Fruit fly (Drosophila melanogaster): ENCODE results near the gene Ibf2.

Ibf2 gene

DNA sequence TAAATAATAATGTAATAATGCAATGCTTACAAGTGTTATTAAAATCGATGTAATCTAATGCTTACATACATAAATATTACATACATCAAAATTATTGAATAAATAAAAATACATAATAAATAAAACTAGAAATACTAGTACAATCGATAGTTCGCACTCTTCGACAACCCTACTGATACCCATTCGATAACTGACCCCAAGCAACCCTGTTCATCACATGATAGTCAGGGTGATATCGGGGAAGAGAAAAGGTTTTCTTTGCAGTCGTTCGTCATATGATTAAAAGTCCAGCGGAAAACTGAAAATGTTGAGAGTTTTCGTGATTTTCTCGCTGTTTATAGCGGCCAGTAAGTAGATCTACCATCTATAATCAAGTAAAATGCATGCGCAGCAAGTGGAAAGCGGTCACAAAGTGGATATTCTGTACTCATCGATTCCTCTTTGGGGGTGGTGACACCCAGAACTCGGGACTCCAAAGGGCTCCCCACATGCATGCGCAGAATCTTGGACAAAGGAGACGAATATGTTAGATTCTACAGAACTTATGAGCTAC, 2.2 kb upstream of the Ibf2 start, which contains the start of gene ATP6AP2 (continued):
- TF ChIP-seq fd3F (GFP tag; optimal IDR thresholded peaks at IDR 0.05) (peak; percentile 32), sna (GFP tag; IDR thresholded peaks at IDR 0.05; ENCODE audit: partially characterized antibody) (peak; percentile 63), CG17912 (GFP tag; optimal IDR thresholded peaks at IDR 0.05) (peak; percentile 74), HmgZ (tag; optimal IDR thresholded peaks at IDR 0.05) (peak; percentile 80), D19A (tag; optimal IDR thresholded peaks at IDR 0.05) (no peak), CG13775 (GFP tag; optimal IDR thresholded peaks at IDR 0.05) (peak; percentile 29), H2.0 (GFP tag; IDR thresholded peaks at IDR 0.05) (peak; percentile 36; the same call in 1 of the 2 replicates), CG14441 (GFP tag; IDR thresholded peaks at IDR 0.05) (no peak), CG2202 (tag; optimal IDR thresholded peaks at IDR 0.05) (peak; percentile 54), psq (GFP tag; optimal IDR thresholded peaks at IDR 0.05) (no peak), Mes4 (GFP tag; optimal IDR thresholded peaks at IDR 0.05) (no peak), dm (GFP tag; optimal IDR thresholded peaks at IDR 0.05) (peak; percentile 32), sc (optimal IDR thresholded peaks at IDR 0.05) (no peak), sc (GFP tag; optimal IDR thresholded peaks at IDR 0.05) (no peak), Lim3 (GFP tag; IDR thresholded peaks at IDR 0.05) (no peak), fd96Cb (tag; optimal IDR thresholded peaks at IDR 0.05) (peak; percentile 6), CG1233 (GFP tag; optimal IDR thresholded peaks at IDR 0.05) (peak; percentile 2), CG5953 (GFP tag; IDR thresholded peaks at IDR 0.05) (0 out of 2 replicates have a peak, but pooled peaks have one; percentile 28), ewg (GFP tag; optimal IDR thresholded peaks at IDR 0.05) (peak; percentile 52), dmrt11E (tag; optimal IDR thresholded peaks at IDR 0.05) (peak; percentile 29), chinmo (GFP tag; IDR thresholded peaks at IDR 0.05; ENCODE audit: partially characterized antibody) (0 out of 4 replicates have a peak, but pooled peaks have one; percentile 55), tin (GFP tag; optimal IDR thresholded peaks at IDR 0.05) (peak; percentile 58), eyg (GFP tag; optimal IDR thresholded peaks at IDR 0.05) (no peak), CG14710 (tag; optimal IDR thresholded peaks at IDR 0.05) (peak; percentile 82), Dll (GFP tag; IDR thresholded peaks at IDR 0.05; ENCODE audit: partially characterized antibody) (peak; percentile 78; the same call in 3 of the 4 replicates), CG14860 (GFP tag; IDR thresholded peaks at IDR 0.05; ENCODE audit: partially characterized antibody) (peak; percentile 76; the same call in 2 of the 3 replicates), phol (tag; optimal IDR thresholded peaks at IDR 0.05) (peak; percentile 69), Bgb (GFP tag; IDR thresholded peaks at IDR 0.05; ENCODE audit: partially characterized antibody) (peak; percentile 86), dysf (GFP tag; IDR thresholded peaks at IDR 0.05) (peak; percentile 64; the same call in 2 of the 3 replicates), gsb-n (tag; optimal IDR thresholded peaks at IDR 0.05) (no peak), jigr1 (GFP tag; IDR thresholded peaks at IDR 0.05) (no peak), CG13624 (GFP tag; optimal IDR thresholded peaks at IDR 0.05) (peak; percentile 6), Camta (GFP tag; optimal IDR thresholded peaks at IDR 0.05) (no peak), salm (tag; optimal IDR thresholded peaks at IDR 0.05) (peak; percentile 50), shn (GFP tag; optimal IDR thresholded peaks at IDR 0.05) (no peak), pan (optimal IDR thresholded peaks at IDR 0.05) (no peak), pan (GFP tag; optimal IDR thresholded peaks at IDR 0.05 in 1 of 2, IDR thresholded peaks at IDR 0.05 in 1 of 2) (peak in 1 of 2 experiments; percentile 66), CG2120 (GFP tag; optimal IDR thresholded peaks at IDR 0.05) (peak; percentile 65), CG12104 (GFP tag; optimal IDR thresholded peaks at IDR 0.05) (peak; percentile 36), tgo (GFP tag; IDR thresholded peaks at IDR 0.05) (peak; percentile 27; the same call in 1 of the 3 replicates), Fer3 (tag; optimal IDR thresholded peaks at IDR 0.05) (peak; percentile 64), fd64A (GFP tag; optimal IDR thresholded peaks at IDR 0.05) (no peak), Myb (GFP tag; optimal IDR thresholded peaks at IDR 0.05) (no peak), slp2 (GFP tag; optimal IDR thresholded peaks at IDR 0.05) (no peak), CG15696 (tag; optimal IDR thresholded peaks at IDR 0.05) (peak; percentile 44), org-1 (GFP tag; optimal IDR thresholded peaks at IDR 0.05) (no peak), C15 (GFP tag; IDR thresholded peaks at IDR 0.05) (0 out of 3 replicates have a peak, but pooled peaks have one; percentile 28)

Measured in whole organism, embryonic.